Worm (Caenorhabditis elegans): ENCODE data around the gene cutl-3.

DNA sequence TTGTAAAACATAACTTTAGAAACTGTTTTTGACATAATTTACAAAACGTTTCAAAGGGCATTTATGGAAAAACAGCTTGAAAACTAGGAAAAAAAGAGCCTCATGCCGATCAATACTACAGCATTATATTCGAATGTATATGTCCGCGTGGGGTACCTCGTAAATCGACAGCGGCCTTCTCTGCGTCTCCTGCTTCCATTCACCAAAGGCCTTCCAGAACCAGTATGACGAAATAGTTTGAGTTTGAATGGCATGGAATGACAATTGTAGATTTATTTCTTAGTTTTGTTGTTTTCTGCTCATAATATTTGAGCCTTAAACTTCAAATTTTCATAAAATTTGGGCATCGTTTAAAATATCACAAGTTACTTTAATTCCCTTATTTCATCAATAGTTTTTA is 46.4 kb upstream of the cutl-3 start:
- TF ChIP-seq let-607 (tag; optimal IDR thresholded peaks at IDR 0.05) = no peak
- no peak for TF ChIP-seq B0019.2 (GFP tag; conservative IDR thresholded peaks at IDR 0.05)
- no peak for TF ChIP-seq ztf-26 (tag; optimal IDR thresholded peaks at IDR 0.05)

Measured in whole organism, young adult.